Worm (Caenorhabditis elegans) whole organism, L1 larva: ENCODE data around the gene C40H1.7.

Experiments
- Y116A8C.19 ChIP-seq: sonication (generic microtip); optimal IDR thresholded peaks from 2 replicates; lab custom pipeline; 2016; ENCODE audit warnings: missing compliant biosample characterization, missing genetic modification characterization, borderline replicate concordance
- aly-2 ChIP-seq: fragments of 150-350 bp; optimal IDR thresholded peaks from 2 replicates; lab custom pipeline; 2014; ENCODE audit warnings: missing biosample characterization, missing genetic modification characterization
- ama-1 ChIP-seq: fragments of 150-350 bp; optimal IDR thresholded peaks from 2 replicates; lab custom pipeline; 2014
- ces-1 ChIP-seq: fragments of 150-350 bp; optimal IDR thresholded peaks from 2 replicates; lab custom pipeline; 2014; ENCODE audit warnings: missing biosample characterization, missing genetic modification reagents, missing genetic modification characterization
- efl-1 ChIP-seq, 4 experiments: fragments of 150-350 bp; optimal IDR thresholded peaks in 3 of 4; peaks in 1 of 4; 1 replicate in 1 of 4; 2 replicates in 3 of 4; lab custom pipeline; 2014; ENCODE audit warnings: missing biosample characterization in 2 of 4, missing genetic modification characterization in 2 of 4, missing genetic modification reagents in 2 of 4
- elt-3 ChIP-seq, 6 experiments: fragments of 150-350 bp in 1 of 6; sonication (generic microtip); optimal IDR thresholded peaks; 2 replicates each; lab custom pipeline; 2017 to 2018; ENCODE audit warnings: missing biosample characterization in 6 of 6, missing genetic modification characterization in 6 of 6, inconsistent platforms in 1 of 6
- fkh-4 ChIP-seq: sonication (generic microtip); optimal IDR thresholded peaks from 2 replicates; lab custom pipeline; 2016; ENCODE audit warnings: missing compliant biosample characterization, missing genetic modification characterization, borderline replicate concordance
- lin-39 ChIP-seq: fragments of 150-350 bp; optimal IDR thresholded peaks from 2 replicates; lab custom pipeline; 2014; ENCODE audit warnings: missing biosample characterization, missing genetic modification reagents, missing genetic modification characterization
- mef-2 ChIP-seq: fragments of 150-350 bp; optimal IDR thresholded peaks from 2 replicates; lab custom pipeline; 2014; ENCODE audit warnings: missing biosample characterization, missing genetic modification characterization
- nhr-76 ChIP-seq: sonication (generic microtip); optimal IDR thresholded peaks from 2 replicates; lab custom pipeline; 2017; ENCODE audit warnings: missing biosample characterization, missing genetic modification characterization
- rnt-1 ChIP-seq: sonication (generic microtip); optimal IDR thresholded peaks from 2 replicates; lab custom pipeline; 2016; ENCODE audit warnings: mild to moderate bottlenecking, missing genetic modification characterization, moderate library complexity, missing compliant biosample characterization
- zag-1 ChIP-seq: fragments of 150-350 bp; optimal IDR thresholded peaks from 2 replicates; lab custom pipeline; 2014; ENCODE audit warnings: missing biosample characterization, missing genetic modification characterization

- no peak for TF ChIP-seq Y116A8C.19
- no peak for TF ChIP-seq ces-1
- TF ChIP-seq zag-1 = no peak
- TF ChIP-seq lin-39 = no peak
- TF ChIP-seq mef-2 (tag; lab: Kevin White, UChicago) = no peak
- TF ChIP-seq elt-3 (tag; optimal IDR thresholded peaks at IDR 0.05; lab: Kevin White, UChicago) = no peak
- TF ChIP-seq fkh-4 (tag; lab: Kevin White, UChicago) = no peak
- no peak for TF ChIP-seq nhr-76 (tag; lab: Kevin White, UChicago)
- TF ChIP-seq rnt-1 (tag; lab: Kevin White, UChicago) = no peak
- TF ChIP-seq ama-1 = no peak
- no peak for TF ChIP-seq aly-2 (tag; lab: Kevin White, UChicago)
- no peak for TF ChIP-seq efl-1 (optimal IDR thresholded peaks at IDR 0.05; lab: Kevin White, UChicago)
- no peak for TF ChIP-seq efl-1 (GFP tag; optimal IDR thresholded peaks at IDR 0.05 in 1 of 2; lab: Kevin White, UChicago)
Observed at ce11 chrIII:9288540-9288939, 36.3 kb upstream of the C40H1.7 start.
